Fruit fly (Drosophila melanogaster) S2 (cell line): Measurements from ENCODE around the gene Fit2.

Experiments used
- CG8478 ChIP-seq: fragments of >200 bp; optimal IDR thresholded peaks from 2 replicates; lab custom pipeline; 2018
- CTCF ChIP-seq, 2 experiments: fragments of >200 bp; optimal IDR thresholded peaks; 2 replicates each; lab custom pipeline; 2018

- TF ChIP-seq CG8478: no peak
- no peak for TF ChIP-seq CTCF (optimal IDR thresholded peaks at IDR 0.05; lab: Kevin White, UChicago)
These were observed 19.8 kb upstream of the Fit2 start for dm6 chr3L:17004218-17004759.
